Worm (Caenorhabditis elegans) whole organism, L2 larva: ENCODE measurements around the gene grl-13.

Experiments used
- ZK546.5 ChIP-seq: sonication (generic microtip); optimal IDR thresholded peaks from 2 replicates; lab custom pipeline; 2017; ENCODE audit warnings: missing biosample characterization, missing genetic modification characterization
- ama-1 ChIP-seq: fragments of 150-350 bp; optimal IDR thresholded peaks from 2 replicates; lab custom pipeline; 2018; ENCODE audit warnings: inconsistent platforms
- ceh-16 ChIP-seq: fragments of 150-350 bp; optimal IDR thresholded peaks from 2 replicates; lab custom pipeline; 2014; ENCODE audit warnings: missing biosample characterization, missing genetic modification characterization
- lin-13 ChIP-seq: fragments of 150-350 bp; optimal IDR thresholded peaks from 2 replicates; lab custom pipeline; 2014; ENCODE audit warnings: missing biosample characterization, missing genetic modification reagents, missing genetic modification characterization
- ztf-1 ChIP-seq: fragments of 200-800 bp; sonication (Bioruptor generic); conservative IDR thresholded peaks from 2 replicates; pipeline ENCODE4 v1.3.6; 2022; ENCODE audit warnings: missing genetic modification characterization, missing compliant biosample characterization
- ztf-11 ChIP-seq: sonication (generic microtip); optimal IDR thresholded peaks from 2 replicates; lab custom pipeline; 2017; ENCODE audit warnings: missing biosample characterization, missing genetic modification characterization

DNA sequence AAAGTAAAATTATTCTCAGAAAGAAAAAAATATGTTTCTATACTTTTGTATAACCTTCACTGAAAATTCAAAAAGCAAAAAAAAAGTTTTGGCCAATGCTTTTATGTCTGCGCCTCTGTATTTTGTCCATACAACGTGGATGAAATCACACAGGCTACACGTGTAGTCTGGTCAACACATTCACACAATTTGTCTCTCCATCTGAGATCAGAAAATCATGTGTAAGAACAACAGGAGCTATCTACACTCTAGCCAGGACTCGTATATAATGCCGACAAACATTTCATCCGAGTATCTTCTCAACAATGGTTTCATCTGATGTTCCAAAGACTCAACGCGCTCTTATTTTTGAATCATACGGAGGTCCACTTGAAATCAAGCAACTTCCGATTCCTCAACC is 37.6 kb downstream of the grl-13 start, which contains the start of gene D2063.1:
- TF ChIP-seq ZK546.5 (tag; lab: Kevin White, UChicago) (no peak), lin-13 (no peak), ztf-11 (tag; lab: Kevin White, UChicago) (no peak), ztf-1 (GFP tag; lab: Robert Waterston, UW) (no peak), ama-1 (lab: Kevin White, UChicago) (no peak), ceh-16 (tag; lab: Kevin White, UChicago) (no peak)
